Fruit fly (Drosophila melanogaster): Measurements from ENCODE around the gene CG6282.

DNA sequence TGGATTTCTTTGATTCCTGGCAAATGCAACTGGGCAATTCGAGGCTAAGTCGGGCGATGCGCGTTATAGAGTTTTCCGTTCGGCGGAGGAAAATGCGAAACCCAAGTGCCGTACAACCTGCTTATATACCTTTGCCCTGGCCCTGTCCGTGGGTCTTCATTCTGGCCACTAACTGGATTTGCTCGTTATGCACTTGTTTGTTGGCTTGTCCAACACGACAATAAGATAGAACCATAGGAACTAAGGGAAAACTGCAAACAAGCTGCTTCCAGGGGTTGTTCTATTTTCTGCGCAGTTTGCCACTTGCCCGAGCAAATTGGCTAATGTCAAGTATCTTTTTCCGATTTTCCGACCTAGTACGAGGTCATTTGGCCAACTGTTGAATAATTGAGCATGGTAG lies 44.4 kb downstream of the CG6282 start, which contains the start of gene Arr2:
- TF ChIP-seq CG6854 (GFP tag; optimal IDR thresholded peaks at IDR 0.05): no peak
- TF ChIP-seq CG14667 (GFP tag; IDR thresholded peaks at IDR 0.05): no peak
- TF ChIP-seq ATbp (GFP tag; optimal IDR thresholded peaks at IDR 0.05): no peak
- TF ChIP-seq HLH54F (GFP tag; optimal IDR thresholded peaks at IDR 0.05): no peak
- TF ChIP-seq tgo (GFP tag; IDR thresholded peaks at IDR 0.05): no peak
- no peak for TF ChIP-seq nmo (GFP tag; optimal IDR thresholded peaks at IDR 0.05)
- TF ChIP-seq Dip3 (GFP tag; optimal IDR thresholded peaks at IDR 0.05): no peak
- no peak for TF ChIP-seq tup (GFP tag; optimal IDR thresholded peaks at IDR 0.05)

Measured in whole organism, embryonic.